Worm (Caenorhabditis elegans): ENCODE data around the gene C45G9.10.

DNA sequence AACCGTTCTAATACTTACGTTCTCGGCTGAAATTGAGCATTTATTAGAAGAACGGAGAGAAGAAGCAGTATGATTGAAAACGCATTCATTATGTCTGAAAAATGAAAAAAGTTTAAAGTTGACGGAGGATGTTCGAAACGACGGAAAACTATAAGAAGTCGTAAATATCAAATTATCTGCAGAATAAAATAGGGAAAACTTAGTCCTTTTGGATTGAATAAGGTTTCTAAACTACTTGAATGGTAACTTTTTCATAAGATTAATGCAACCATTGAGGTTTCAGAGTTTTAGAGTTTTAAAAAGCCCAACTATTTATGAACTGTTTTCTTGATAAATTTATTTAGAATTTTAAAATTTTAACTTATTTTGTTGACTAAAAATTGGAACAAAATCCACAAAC is 9.8 kb upstream of the C45G9.10 start, which contains the start of gene C45G9.12:
- TF ChIP-seq elt-4 (tag; optimal IDR thresholded peaks at IDR 0.05) = no peak
- TF ChIP-seq tbx-2 (tag; optimal IDR thresholded peaks at IDR 0.05) = no peak
- TF ChIP-seq T23F11.4 (GFP tag; optimal IDR thresholded peaks at IDR 0.05) = no peak
- no peak for TF ChIP-seq ama-1 (optimal IDR thresholded peaks at IDR 0.05)
- TF ChIP-seq pros-1 (tag; optimal IDR thresholded peaks at IDR 0.05) = no peak
- no peak for TF ChIP-seq nhr-11 (tag; optimal IDR thresholded peaks at IDR 0.05)
- TF ChIP-seq lim-6 (tag; optimal IDR thresholded peaks at IDR 0.05) = no peak
- TF ChIP-seq K02D7.2 (tag; optimal IDR thresholded peaks at IDR 0.05) = no peak
- no peak for TF ChIP-seq odd-2 (tag; optimal IDR thresholded peaks at IDR 0.05)
- no peak for TF ChIP-seq nfya-1 (tag; optimal IDR thresholded peaks at IDR 0.05)
- TF ChIP-seq pha-4 (tag; optimal IDR thresholded peaks at IDR 0.05) = no peak
- no peak for TF ChIP-seq ceh-48 (tag; optimal IDR thresholded peaks at IDR 0.05)
- TF ChIP-seq pat-9 (tag; optimal IDR thresholded peaks at IDR 0.05) = no peak
- TF ChIP-seq fkh-10 (GFP tag; optimal IDR thresholded peaks at IDR 0.05) = no peak

Data from whole organism, late embryonic.